Worm (Caenorhabditis elegans) whole organism, dauer: ENCODE measurements around the gene F44F4.9.

ENCODE experiments used
- unc-62 ChIP-seq: sonication (generic microtip); optimal IDR thresholded peaks from 2 replicates; lab custom pipeline; 2017; ENCODE audit warnings: missing biosample characterization, missing genetic modification reagents, missing genetic modification characterization

Gene F44F4.9

DNA sequence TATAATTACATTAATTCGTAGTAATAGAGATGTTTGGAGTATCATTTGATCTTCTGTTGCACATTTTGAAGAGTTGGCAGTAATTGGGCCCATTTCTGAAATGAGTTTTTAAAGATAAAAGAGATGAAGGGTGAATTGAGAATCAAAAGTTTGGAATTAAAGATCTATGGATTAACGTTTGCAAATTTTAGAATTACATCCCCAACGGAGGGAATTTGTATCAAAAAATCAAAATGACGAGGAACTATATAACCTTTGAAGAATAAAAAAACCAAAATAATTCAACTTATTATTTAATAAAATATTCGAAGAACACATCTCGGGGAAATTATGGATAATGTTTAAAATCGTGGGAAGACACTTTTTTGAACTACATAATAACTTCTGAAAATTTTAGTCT lies 20.6 kb downstream of the F44F4.9 start, which contains the start of gene sra-10:
Gene sra-10 (minus strand): TSS at position 101 of the 400 bp plus-strand sequence.
- TF ChIP-seq unc-62 (GFP tag; lab: Kevin White, UChicago): no peak

DNA sequence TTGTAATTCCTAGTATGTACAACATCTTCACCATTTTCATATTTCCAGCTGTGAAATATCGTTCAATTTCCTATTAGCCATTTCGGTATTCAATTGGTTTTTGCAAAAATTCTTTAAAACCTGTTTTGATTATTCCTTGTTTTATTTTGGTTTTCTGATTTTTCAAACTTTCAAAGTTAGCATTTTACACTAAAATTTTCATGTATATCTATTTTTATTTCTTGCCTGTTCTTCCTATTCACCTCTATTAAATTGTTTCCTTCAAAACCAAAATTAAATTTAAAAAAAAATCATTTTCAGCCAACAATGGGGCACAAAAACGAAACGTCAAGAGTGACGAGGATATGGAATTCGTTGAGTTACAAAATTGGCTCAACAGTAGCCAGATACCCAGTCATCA lies 26.7 kb downstream of the F44F4.9 start, which contains the start of gene ptr-8:
Gene ptr-8 (plus strand): TSS at position 301 of the 400 bp plus-strand sequence.
- TF ChIP-seq unc-62 (GFP tag; lab: Kevin White, UChicago): no peak

DNA sequence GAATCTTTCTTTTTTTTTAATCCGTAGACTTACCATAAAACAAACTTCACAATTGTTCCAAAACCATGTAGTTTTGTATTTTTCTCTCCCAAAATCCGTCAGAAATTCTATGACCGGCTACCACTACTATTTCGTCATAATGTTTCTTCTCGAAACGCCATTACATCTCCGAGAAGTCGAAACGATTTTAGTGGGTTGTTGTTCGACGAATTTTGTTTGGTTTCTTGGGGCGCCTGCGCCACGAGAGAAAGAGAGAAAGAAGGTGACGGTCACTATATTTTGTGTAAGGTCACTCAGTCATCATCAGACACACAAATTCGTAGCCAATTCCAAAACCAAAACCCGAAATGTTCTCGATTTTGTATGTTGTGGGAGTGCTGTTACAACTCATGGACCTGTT lies 28.5 kb downstream of the F44F4.9 start:
- no peak for TF ChIP-seq unc-62 (GFP tag; lab: Kevin White, UChicago)

DNA sequence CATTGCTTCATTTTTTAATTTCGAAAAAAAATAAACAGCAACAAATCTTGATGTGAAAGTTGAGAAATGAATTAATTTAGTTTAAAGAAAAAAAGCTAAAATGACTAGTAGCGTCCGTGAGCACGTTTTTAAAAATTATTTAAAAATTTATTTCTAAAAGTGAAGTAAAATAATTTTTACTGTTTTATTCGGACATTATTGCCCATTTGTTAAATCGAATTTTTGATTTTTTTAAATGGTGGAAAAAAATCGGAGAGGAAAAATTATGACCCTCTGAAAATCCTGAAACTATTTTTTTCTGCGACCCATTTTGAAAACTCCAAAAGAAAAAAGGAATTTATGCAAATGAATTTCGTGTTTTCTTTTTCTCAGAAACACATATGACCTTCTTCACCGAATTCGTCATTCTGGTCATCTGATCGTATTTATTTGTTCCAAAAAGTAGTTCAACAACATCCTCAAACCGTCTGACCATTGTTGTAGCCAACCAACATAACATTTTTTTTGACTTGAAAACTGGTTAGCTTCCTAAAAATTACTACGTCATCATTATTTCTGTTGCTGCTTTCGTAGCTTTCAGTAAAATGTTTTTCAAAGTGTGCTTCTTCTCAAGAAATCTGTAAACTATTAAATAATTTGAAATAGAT lies 29.6 kb downstream of the F44F4.9 start, which contains the start of gene F44F4.3:
Gene F44F4.3 (minus strand): TSS at position 51 of the 647 bp plus-strand sequence.
- TF ChIP-seq unc-62 (GFP tag; lab: Kevin White, UChicago): no peak

DNA sequence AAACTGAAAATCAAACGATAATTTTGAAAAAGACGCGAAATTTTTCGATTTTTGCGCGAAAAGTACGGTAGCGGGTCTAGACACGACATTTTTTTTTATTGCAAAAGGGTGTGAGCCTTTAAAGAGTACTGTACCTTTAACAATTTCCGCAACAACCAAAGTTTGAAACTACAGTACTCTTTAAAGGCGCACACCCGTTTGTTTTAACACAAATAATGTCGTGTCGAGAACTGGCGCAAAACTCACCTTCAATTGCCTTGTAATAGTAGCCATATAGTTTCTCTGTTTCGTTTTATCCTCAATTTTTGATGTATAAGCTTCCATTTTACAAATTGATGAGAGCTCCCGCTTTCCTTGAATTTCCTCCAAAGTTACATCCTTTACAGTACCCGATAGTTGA lies 30.4 kb downstream of the F44F4.9 start:
- no peak for TF ChIP-seq unc-62 (GFP tag; lab: Kevin White, UChicago)

DNA sequence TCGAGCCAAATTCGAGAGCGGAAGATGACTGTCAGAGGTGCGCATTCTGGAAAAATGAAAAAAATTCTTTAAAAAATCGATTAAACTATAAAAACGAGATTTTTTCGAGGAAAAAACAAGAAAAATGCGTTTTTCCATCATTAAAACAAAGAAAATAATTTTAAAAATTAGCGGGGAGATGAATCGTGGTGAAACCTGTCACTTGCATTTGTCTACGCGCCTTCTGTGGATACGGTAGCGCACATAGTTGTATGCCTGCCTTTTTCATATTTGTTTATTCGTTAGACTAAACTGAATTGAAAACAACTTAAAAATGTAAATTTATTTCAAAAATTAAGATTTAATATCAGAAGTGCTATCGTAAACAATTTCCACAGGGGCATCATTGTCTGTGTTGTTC lies 31.2 kb downstream of the F44F4.9 start, which contains the start of gene egg-3:
Gene egg-3 (minus strand): TSS at position 46 of the 400 bp plus-strand sequence.
- TF ChIP-seq unc-62 (GFP tag; lab: Kevin White, UChicago): no peak

DNA sequence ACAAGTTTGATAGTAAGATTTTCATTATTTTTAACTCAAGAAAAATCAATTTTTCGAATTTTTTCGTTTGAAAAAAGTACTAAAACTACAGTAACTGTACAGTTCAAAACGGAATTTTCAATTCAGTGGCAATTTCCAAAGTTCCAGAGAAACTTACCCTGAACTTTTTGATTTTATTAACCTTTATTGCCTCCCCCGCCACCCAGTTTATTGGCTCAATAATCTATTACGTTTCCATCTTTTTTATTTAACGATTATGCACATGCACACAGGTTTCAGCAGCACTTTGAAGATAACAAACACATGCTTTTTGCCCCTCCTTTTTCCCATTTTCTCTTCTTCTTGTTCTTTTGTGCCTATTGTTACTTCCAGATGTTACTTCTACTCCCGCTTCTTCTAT lies 35.0 kb downstream of the F44F4.9 start, which contains the start of gene lurp-1:
Gene lurp-1 (plus strand): TSS at position 301 of the 400 bp plus-strand sequence.
- no peak for TF ChIP-seq unc-62 (GFP tag; lab: Kevin White, UChicago)

DNA sequence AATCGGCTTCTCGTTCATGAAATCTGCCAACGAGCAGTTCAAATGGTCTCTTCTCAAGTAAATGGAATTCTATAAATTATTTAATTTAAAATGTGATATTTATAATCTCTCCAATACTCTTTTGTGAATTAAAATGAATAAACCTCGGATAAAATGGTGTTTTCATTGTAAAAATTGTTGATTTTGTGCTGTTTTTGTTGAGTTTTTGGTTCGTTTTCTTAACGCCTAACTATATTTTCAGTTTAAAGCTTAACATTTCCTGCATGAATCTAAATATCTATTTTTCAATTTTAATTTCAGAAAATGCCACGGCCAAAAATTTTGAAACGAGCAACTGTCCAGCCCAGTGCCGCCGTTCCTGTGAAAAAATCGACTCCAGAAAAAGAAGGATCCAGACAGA lies 42.0 kb downstream of the F44F4.9 start, which contains the start of gene orc-2:
Gene orc-2 (plus strand): TSS at position 301 of the 400 bp plus-strand sequence.
- TF ChIP-seq unc-62 (GFP tag; lab: Kevin White, UChicago): no peak

DNA sequence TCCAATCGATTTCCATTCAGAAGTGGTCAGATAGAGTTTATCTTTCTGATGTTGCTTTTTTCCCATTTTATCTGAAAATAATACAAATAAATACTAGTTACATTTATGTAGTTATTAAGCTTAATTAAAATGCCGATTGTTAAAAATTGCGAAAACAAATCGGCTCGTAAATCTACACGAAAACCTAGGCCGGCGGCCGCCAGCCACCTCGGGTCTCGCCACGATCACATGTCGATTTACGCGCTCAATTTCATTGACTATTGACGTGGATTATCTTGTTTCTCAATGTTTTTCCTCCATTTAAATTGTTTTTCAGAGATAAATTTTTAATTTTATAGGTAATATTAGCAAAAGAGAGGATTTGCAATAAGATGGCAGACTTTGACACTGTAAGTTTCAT lies 43.1 kb downstream of the F44F4.9 start, which contains the start of the genes cyn-4 and copz-1:
Gene cyn-4 (minus strand): TSS at position 71 of the 400 bp plus-strand sequence.
Gene copz-1 (plus strand): TSS at position 339 of the 400 bp plus-strand sequence.
- TF ChIP-seq unc-62 (GFP tag; lab: Kevin White, UChicago): no peak

DNA sequence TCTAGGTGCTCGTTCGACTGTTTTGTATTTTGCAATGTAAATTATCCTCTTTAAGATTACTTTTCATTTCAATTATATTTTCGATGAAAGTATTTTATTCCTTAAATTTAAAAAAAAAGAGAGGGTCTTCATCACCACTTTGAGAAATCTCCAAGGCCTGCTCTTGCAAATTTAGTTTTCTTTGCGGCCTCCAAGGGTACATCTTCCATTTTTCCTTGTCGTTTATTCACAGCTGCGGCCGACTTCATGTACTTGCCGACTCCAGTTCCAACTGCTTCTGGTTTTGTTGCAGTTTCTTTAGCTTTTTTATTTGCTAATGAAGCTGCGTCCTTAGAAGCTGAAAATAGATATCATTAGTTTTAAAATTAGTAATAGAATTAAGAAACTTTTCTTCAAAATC lies 44.9 kb downstream of the F44F4.9 start:
- TF ChIP-seq unc-62 (GFP tag; lab: Kevin White, UChicago): no peak

DNA sequence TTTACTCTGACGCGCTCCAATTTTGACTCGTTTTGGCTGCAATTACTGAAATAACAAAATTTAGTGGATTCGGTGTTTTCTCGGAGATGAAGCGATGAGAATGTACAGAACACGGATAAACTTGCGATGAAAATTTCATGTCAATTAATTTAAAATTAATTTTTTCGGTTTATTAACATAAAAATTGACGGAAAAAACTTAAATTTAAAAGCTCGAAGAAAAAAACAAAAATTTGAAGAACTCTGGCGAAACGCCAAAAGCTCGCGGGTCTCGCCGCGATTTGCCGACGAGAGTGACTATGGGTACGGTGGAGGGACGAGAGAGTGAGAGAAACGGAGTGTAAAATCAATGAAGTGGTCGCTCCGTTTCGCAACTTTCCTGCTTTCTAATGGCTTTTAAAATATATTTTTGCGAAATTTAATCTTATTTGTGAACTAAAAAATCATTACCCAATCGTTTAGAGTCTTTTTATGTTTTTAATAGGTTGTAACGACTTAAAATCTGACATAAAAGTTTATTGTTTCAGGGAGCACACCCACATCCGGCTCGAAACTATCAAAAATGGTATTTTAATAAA lies 46.9 kb downstream of the F44F4.9 start, which contains the start of the genes gmps-1 and cap-2:
Gene gmps-1 (minus strand): TSS at position 51 of the 577 bp plus-strand sequence.
Gene cap-2 (plus strand): TSS at position 527 of the 577 bp plus-strand sequence.
- TF ChIP-seq unc-62 (GFP tag; lab: Kevin White, UChicago): no peak

DNA sequence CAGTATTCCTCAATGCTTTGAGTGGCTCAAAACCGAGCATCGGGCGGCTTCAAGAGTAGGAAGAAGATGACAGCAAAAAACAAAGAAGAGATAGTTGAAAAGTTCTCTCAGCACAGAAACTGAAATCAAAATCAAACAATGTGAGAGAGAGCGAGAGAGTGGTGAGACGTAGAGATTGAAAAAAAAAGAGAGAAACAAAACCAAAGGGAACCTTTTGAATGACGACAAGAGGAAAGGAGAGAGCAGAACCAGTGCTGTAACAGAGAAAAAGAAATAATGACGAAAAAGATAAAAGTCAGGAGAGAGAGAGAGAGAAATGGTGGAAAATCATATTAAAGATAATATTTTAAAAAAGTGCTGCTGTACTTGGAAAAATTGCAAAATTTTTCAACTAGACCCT lies 48.4 kb downstream of the F44F4.9 start:
- TF ChIP-seq unc-62 (GFP tag; lab: Kevin White, UChicago): no peak
